Fruit fly (Drosophila melanogaster) S2 (cell line): ENCODE measurements around the gene CG11771.

ENCODE experiments used
- CG8478 ChIP-seq: fragments of >200 bp; optimal IDR thresholded peaks from 2 replicates; lab custom pipeline; 2018
- CTCF ChIP-seq, 2 experiments: fragments of >200 bp; optimal IDR thresholded peaks; 2 replicates each; lab custom pipeline; 2018

The CG11771 gene

dm6 chr3R:24968888-24969287 lies 37.1 kb downstream of the CG11771 start:
- TF ChIP-seq CTCF (optimal IDR thresholded peaks at IDR 0.05; lab: Kevin White, UChicago): no peak
- TF ChIP-seq CG8478: no peak

dm6 chr3R:24970323-24971067 lies 38.7 kb downstream of the CG11771 start:
- TF ChIP-seq CG8478: no peak
- no peak for TF ChIP-seq CTCF (optimal IDR thresholded peaks at IDR 0.05; lab: Kevin White, UChicago)

- TF ChIP-seq CTCF (optimal IDR thresholded peaks at IDR 0.05; lab: Kevin White, UChicago): no peak
- TF ChIP-seq CG8478: no peak
Measured at dm6 chr3R:24974762-24975432, 43.1 kb downstream of the CG11771 start.

- TF ChIP-seq CTCF (optimal IDR thresholded peaks at IDR 0.05; lab: Kevin White, UChicago) (no peak), CG8478 (no peak)
Measured at dm6 chr3R:24976144-24976543, 44.3 kb downstream of the CG11771 start.

DNA sequence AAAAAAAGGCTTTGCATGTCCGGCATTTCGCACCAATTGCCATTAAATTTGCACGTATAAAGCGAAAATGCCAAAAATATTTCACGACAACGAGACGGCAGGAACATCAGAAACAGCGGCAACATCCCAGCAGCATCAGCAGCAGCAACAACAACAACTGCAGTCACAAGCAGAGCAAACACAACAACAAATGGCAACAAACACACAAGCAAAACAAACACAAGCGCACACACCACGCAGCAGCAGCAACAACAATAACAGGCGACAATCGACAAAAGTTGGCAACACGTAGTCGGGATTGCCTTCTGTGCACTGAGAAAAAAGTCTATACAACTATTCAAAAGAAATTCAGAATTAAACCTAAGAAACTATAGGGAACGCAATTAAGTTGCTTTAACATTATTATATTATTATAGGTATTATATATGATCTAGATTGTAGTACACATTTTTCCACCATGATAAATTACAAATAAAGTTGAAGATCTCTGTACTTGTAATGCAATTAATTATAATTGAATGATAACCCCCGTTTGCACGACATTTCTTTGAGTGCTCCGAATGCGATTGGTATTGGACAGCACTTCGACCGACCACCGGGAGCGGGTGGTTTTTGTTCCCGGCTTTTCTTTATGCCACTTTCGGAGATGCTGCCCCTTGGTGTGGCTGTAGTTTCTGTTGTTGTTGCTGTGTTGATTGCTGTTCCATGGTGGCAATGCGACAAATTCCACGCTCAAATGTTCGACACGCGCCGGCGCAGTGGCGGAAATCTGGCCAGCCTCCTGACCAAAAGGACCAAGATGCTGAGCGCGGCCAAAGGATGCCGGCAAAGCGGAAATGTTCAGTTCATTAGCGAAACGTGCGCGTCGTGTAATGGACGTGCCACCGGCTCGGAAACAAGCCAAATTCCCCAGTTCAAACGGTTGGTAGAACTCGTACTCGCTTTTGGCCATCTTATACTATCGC lies 52.0 kb downstream of the CG11771 start, which contains the start of gene tnc:
tnc (plus strand) TSS at position 848 of the 965 bp plus-strand sequence.
- TF ChIP-seq CTCF (optimal IDR thresholded peaks at IDR 0.05; lab: Kevin White, UChicago): no peak
- TF ChIP-seq CG8478: no peak
